Worm (Caenorhabditis elegans): ENCODE measurements around the gene cbp-3.

- TF ChIP-seq lsy-2 (tag; optimal IDR thresholded peaks at IDR 0.05) (no peak), pha-4 (tag; optimal IDR thresholded peaks at IDR 0.05) (no peak), cnd-1 (tag; optimal IDR thresholded peaks at IDR 0.05) (no peak), blmp-1 (tag; optimal IDR thresholded peaks at IDR 0.05) (no peak), nhr-12 (tag; optimal IDR thresholded peaks at IDR 0.05) (no peak), nhr-237 (tag; optimal IDR thresholded peaks at IDR 0.05) (no peak)
These were observed 50.6 kb downstream of the cbp-3 start for ce11 chrIII:9964416-9964815.
